Fruit fly (Drosophila melanogaster) Kc167 (cell line): Measurements from ENCODE around the gene CG42369.

Experiments used
- Sin3A ChIP-seq: fragments of >200 bp; optimal IDR thresholded peaks from 2 replicates; lab custom pipeline; 2018; ENCODE audit warnings: missing external identifiers
- psq ChIP-seq: fragments of >200 bp; optimal IDR thresholded peaks from 2 replicates; lab custom pipeline; 2017; ENCODE audit warnings: missing external identifiers

dm6 chr2L:6391469-6391868 lies 5.6 kb downstream of the CG42369 start:
- TF ChIP-seq Sin3A (lab: Kevin White, UChicago) (no peak), psq (lab: Kevin White, UChicago) (no peak)
